Worm (Caenorhabditis elegans): ENCODE measurements around the gene C12D8.21.

The C12D8.21 gene

ce11 chrV:10256050-10256449, 15.1 kb upstream of the C12D8.21 start, which contains the start of gene nhr-232:
nhr-232 (plus strand) TSS chrV:10256170.
- TF ChIP-seq nhr-80 (tag; optimal IDR thresholded peaks at IDR 0.05) (peak; percentile 91), cebp-1 (GFP tag; IDR thresholded peaks at IDR 0.05) (no peak), cebp-1 (tag; optimal IDR thresholded peaks at IDR 0.05) (peak; percentile 32), pha-4 (tag; optimal IDR thresholded peaks at IDR 0.05) (peak; percentile 31), nfyb-1 (GFP tag; IDR thresholded peaks at IDR 0.05) (no peak)

- TF ChIP-seq unc-62 (GFP tag; optimal IDR thresholded peaks at IDR 0.05): peak; percentile 42
- TF ChIP-seq snpc-4 (GFP tag; optimal IDR thresholded peaks at IDR 0.05): no peak
- TF ChIP-seq snpc-4 (tag; optimal IDR thresholded peaks at IDR 0.05): peak in 1 of 4 experiments; percentile 8
- no peak for TF ChIP-seq Y67H2A.10 (GFP tag; conservative IDR thresholded peaks at IDR 0.05)
- no peak for TF ChIP-seq hlh-26 (GFP tag; conservative IDR thresholded peaks at IDR 0.05)
- TF ChIP-seq him-1 (tag; optimal IDR thresholded peaks at IDR 0.05): no peak
- 0 out of 2 replicates have a peak, but pooled peaks have one; percentile 31 for TF ChIP-seq cebp-1 (GFP tag; IDR thresholded peaks at IDR 0.05)
- peak; percentile 87 for TF ChIP-seq cebp-1 (tag; optimal IDR thresholded peaks at IDR 0.05)
- TF ChIP-seq F37B4.10 (GFP tag; IDR thresholded peaks at IDR 0.05): no peak
- TF ChIP-seq nhr-80 (tag; optimal IDR thresholded peaks at IDR 0.05): peak; percentile 38
Observed at ce11 chrV:10255005-10255472, 14.1 kb upstream of the C12D8.21 start, which contains the start of gene rop-1. rop-1 (minus strand) TSS chrV:10255055.

- TF ChIP-seq him-1 (tag; optimal IDR thresholded peaks at IDR 0.05) (peak; percentile 25), ama-1 (optimal IDR thresholded peaks at IDR 0.05) (no peak), ama-1 (GFP tag; optimal IDR thresholded peaks at IDR 0.05) (peak in 1 of 2 experiments; percentile 64), F49E8.2 (tag; optimal IDR thresholded peaks at IDR 0.05; ENCODE audit: insufficient read depth) (peak; percentile 10), somi-1 (GFP tag; optimal IDR thresholded peaks at IDR 0.05) (no peak), tbx-9 (tag; optimal IDR thresholded peaks at IDR 0.05; ENCODE audit: borderline replicate concordance) (no peak), Y56A3A.18 (GFP tag; IDR thresholded peaks at IDR 0.05) (peak; percentile 44; the same call in 1 of the 2 replicates), B0336.3 (GFP tag; IDR thresholded peaks at IDR 0.05) (peak; percentile 53; the same call in 1 of the 2 replicates), Y95B8A.8 (GFP tag; IDR thresholded peaks at IDR 0.05) (peak; percentile 67; the same call in 1 of the 2 replicates), cebp-1 (GFP tag; IDR thresholded peaks at IDR 0.05) (no peak; the same call in 1 of the 2 replicates), cebp-1 (tag; optimal IDR thresholded peaks at IDR 0.05) (peak; percentile 24), xnd-1 (tag; optimal IDR thresholded peaks at IDR 0.05) (no peak), F10E7.11 (tag; optimal IDR thresholded peaks at IDR 0.05) (no peak), nfyb-1 (GFP tag; IDR thresholded peaks at IDR 0.05) (no peak), madf-6 (GFP tag; IDR thresholded peaks at IDR 0.05) (0 out of 2 replicates have a peak, but pooled peaks have one; percentile 11), let-526 (GFP tag; IDR thresholded peaks at IDR 0.05) (no peak), C17E4.6 (GFP tag; IDR thresholded peaks at IDR 0.05) (no peak)
Observed at ce11 chrV:10252682-10253081, 11.7 kb upstream of the C12D8.21 start.

- no peak for TF ChIP-seq D2030.7 (GFP tag; IDR thresholded peaks at IDR 0.05)
- TF ChIP-seq aptf-2 (GFP tag; conservative IDR thresholded peaks at IDR 0.05): no peak
- no peak for TF ChIP-seq mel-28 (tag; optimal IDR thresholded peaks at IDR 0.05; ENCODE audit: borderline replicate concordance)
- no peak for TF ChIP-seq snpc-1.1 (tag; optimal IDR thresholded peaks at IDR 0.05; ENCODE audit: insufficient read depth)
- TF ChIP-seq ztf-28 (GFP tag; IDR thresholded peaks at IDR 0.05): no peak
- TF ChIP-seq unc-130 (GFP tag; optimal IDR thresholded peaks at IDR 0.05): no peak
Observed at ce11 chrV:10249515-10249914, 8.5 kb upstream of the C12D8.21 start.

All from whole organism, young adult.